Worm (Caenorhabditis elegans) whole organism, L4 larva: ENCODE data around the gene Y47D3A.1.

Experiments used
- F37D6.2 ChIP-seq: sonication (generic microtip); optimal IDR thresholded peaks from 2 replicates; lab custom pipeline; 2016; ENCODE audit warnings: mild to moderate bottlenecking, missing genetic modification characterization, missing compliant biosample characterization
- F44E2.7 ChIP-seq: fragments of 200-800 bp; sonication (Bioruptor generic); IDR thresholded peaks from 2 replicates; pipeline ENCODE4 v2.1.2; 2022; ENCODE audit warnings: missing genetic modification characterization, missing compliant biosample characterization
- F49E8.2 ChIP-seq: sonication (generic microtip); optimal IDR thresholded peaks from 2 replicates; lab custom pipeline; 2016; ENCODE audit warnings: missing compliant biosample characterization, mild to moderate bottlenecking, missing genetic modification characterization, borderline replicate concordance
- T20F7.1 ChIP-seq: fragments of 200-800 bp; sonication (Bioruptor generic); optimal IDR thresholded peaks from 2 replicates; lab custom pipeline; 2018; ENCODE audit warnings: mild to moderate bottlenecking, missing genetic modification characterization, missing compliant biosample characterization
- T26A8.4 ChIP-seq: fragments of 200-800 bp; sonication (Bioruptor generic); IDR thresholded peaks from 2 replicates; pipeline ENCODE4 v1.3.6; 2022; ENCODE audit warnings: missing genetic modification characterization, missing compliant biosample characterization
- aha-1 ChIP-seq: fragments of 150-350 bp; peaks from one replicate; lab custom pipeline; 2014; ENCODE audit warnings: missing biosample characterization, missing genetic modification characterization
- aly-2 ChIP-seq: sonication (generic microtip); optimal IDR thresholded peaks from 2 replicates; lab custom pipeline; 2018; ENCODE audit warnings: missing biosample characterization, missing genetic modification characterization
- ama-1 ChIP-seq: fragments of 150-350 bp; optimal IDR thresholded peaks from 2 replicates; lab custom pipeline; 2014; ENCODE audit warnings: inconsistent platforms, mixed read lengths
- ceh-44 ChIP-seq: fragments of 200-800 bp; sonication (Bioruptor generic); IDR thresholded peaks from 2 replicates; pipeline ENCODE4 v1.3.6; 2022; ENCODE audit warnings: missing genetic modification reagents, missing genetic modification characterization, missing compliant biosample characterization
- ceh-62 ChIP-seq: sonication (generic microtip); optimal IDR thresholded peaks from 2 replicates; lab custom pipeline; 2017; ENCODE audit warnings: missing biosample characterization, missing genetic modification characterization
- ces-1 ChIP-seq: fragments of 150-350 bp; sonication (generic microtip); optimal IDR thresholded peaks from 4 replicates; lab custom pipeline; 2014; ENCODE audit warnings: missing biosample characterization, missing genetic modification reagents, missing genetic modification characterization
- cey-2 ChIP-seq: sonication (generic microtip); optimal IDR thresholded peaks from 3 replicates; lab custom pipeline; 2017; ENCODE audit warnings: missing genetic modification characterization, mild to moderate bottlenecking, missing compliant biosample characterization, antibody characterized with exemption, borderline replicate concordance; ENCODE audit not compliant: insufficient read depth
- daf-12 ChIP-seq: fragments of 150-350 bp; optimal IDR thresholded peaks from 2 replicates; lab custom pipeline; 2014; ENCODE audit warnings: missing biosample characterization, missing genetic modification reagents, missing genetic modification characterization
- dmd-8 ChIP-seq: fragments of 200-800 bp; sonication (Bioruptor generic); IDR thresholded peaks from 2 replicates; pipeline ENCODE4 v1.3.6; 2022; ENCODE audit warnings: missing genetic modification characterization, missing compliant biosample characterization
- duxl-1 ChIP-seq: sonication (generic microtip); optimal IDR thresholded peaks from 2 replicates; lab custom pipeline; 2016; ENCODE audit warnings: mild to moderate bottlenecking, missing genetic modification characterization, moderate library complexity, missing compliant biosample characterization; ENCODE audit not compliant: poor library complexity
- dve-1 ChIP-seq: sonication (generic microtip); optimal IDR thresholded peaks from 2 replicates; lab custom pipeline; 2017; ENCODE audit warnings: antibody characterized with exemption, mild to moderate bottlenecking, missing genetic modification characterization, missing compliant biosample characterization; ENCODE audit not compliant: insufficient read depth
- fos-1 ChIP-seq: fragments of 150-350 bp; optimal IDR thresholded peaks from 2 replicates; lab custom pipeline; 2014; ENCODE audit warnings: missing biosample characterization, missing genetic modification characterization
- gei-8 ChIP-seq: fragments of 200-800 bp; sonication (Bioruptor generic); optimal IDR thresholded peaks from 2 replicates; lab custom pipeline; 2018; ENCODE audit warnings: mild to moderate bottlenecking, missing genetic modification characterization, missing compliant biosample characterization
- hif-1 ChIP-seq, 2 experiments: sonication (generic microtip); optimal IDR thresholded peaks; 2 replicates each; lab custom pipeline; 2016 to 2017; ENCODE audit warnings: missing compliant biosample characterization in 2 of 2, missing genetic modification characterization in 2 of 2, missing genetic modification reagents in 2 of 2, missing genotype in 2 of 2, mild to moderate bottlenecking in 1 of 2
- hmg-1.1 ChIP-seq: fragments of 200-800 bp; sonication (Bioruptor generic); IDR thresholded peaks from 2 replicates; pipeline ENCODE4 v1.3.6; 2022; ENCODE audit warnings: missing genetic modification reagents, missing genetic modification characterization, missing compliant biosample characterization
- jun-1 ChIP-seq: fragments of 150-350 bp; optimal IDR thresholded peaks from 2 replicates; lab custom pipeline; 2014; ENCODE audit warnings: missing biosample characterization, missing genetic modification reagents, missing genetic modification characterization
- lin-15B ChIP-seq: fragments of 150-350 bp; sonication (generic microtip); optimal IDR thresholded peaks from 3 replicates; lab custom pipeline; 2014; ENCODE audit warnings: missing biosample characterization, missing genetic modification characterization
- lin-29 ChIP-seq: fragments of 200-800 bp; sonication (Bioruptor generic); IDR thresholded peaks from 2 replicates; pipeline ENCODE4 v1.3.6; 2022; ENCODE audit warnings: missing genetic modification reagents, missing genetic modification characterization, missing compliant biosample characterization
- lin-39 ChIP-seq: fragments of 150-350 bp; optimal IDR thresholded peaks from 2 replicates; lab custom pipeline; 2014; ENCODE audit warnings: missing biosample characterization, missing genetic modification reagents, missing genetic modification characterization
- lsy-2 ChIP-seq, 2 experiments: fragments of 150-350 bp in 1 of 2; sonication (generic microtip) in 1 of 2; optimal IDR thresholded peaks; 2 replicates each; lab custom pipeline; 2014 to 2017; ENCODE audit warnings: missing biosample characterization in 2 of 2, missing genetic modification characterization in 2 of 2
- madf-9 ChIP-seq: fragments of 200-800 bp; sonication (Bioruptor generic); conservative IDR thresholded peaks from 2 replicates; pipeline ENCODE4 v1.3.6; 2022; ENCODE audit warnings: missing genetic modification reagents, missing genetic modification characterization, missing compliant biosample characterization
- mdt-29 ChIP-seq: fragments of 200-800 bp; sonication (Bioruptor generic); IDR thresholded peaks from 2 replicates; pipeline ENCODE4 v1.3.6; 2022; ENCODE audit warnings: missing genetic modification reagents, missing genetic modification characterization, missing compliant biosample characterization
- mes-2 ChIP-seq: sonication (generic microtip); optimal IDR thresholded peaks from 2 replicates; lab custom pipeline; 2016; ENCODE audit warnings: missing genotype, mild to moderate bottlenecking, missing genetic modification characterization, missing compliant biosample characterization; ENCODE audit not compliant: poor library complexity, severe bottlenecking
- mxl-2 ChIP-seq: fragments of 200-800 bp; sonication (Bioruptor generic); conservative IDR thresholded peaks from 2 replicates; pipeline ENCODE4 v1.3.6; 2022; ENCODE audit warnings: missing genetic modification reagents, missing genetic modification characterization, missing compliant biosample characterization
- nhr-10 ChIP-seq: fragments of 150-350 bp; optimal IDR thresholded peaks from 2 replicates; lab custom pipeline; 2014; ENCODE audit warnings: missing biosample characterization, missing genetic modification characterization
- nhr-11 ChIP-seq: fragments of 150-350 bp; optimal IDR thresholded peaks from 2 replicates; lab custom pipeline; 2014; ENCODE audit warnings: missing biosample characterization, missing genetic modification characterization
- nhr-25 ChIP-seq: sonication (generic microtip); optimal IDR thresholded peaks from 2 replicates; lab custom pipeline; 2017; ENCODE audit warnings: missing genetic modification characterization, mild to moderate bottlenecking, missing compliant biosample characterization, antibody characterized with exemption, moderate library complexity, borderline replicate concordance; ENCODE audit not compliant: insufficient read depth
- nhr-41 ChIP-seq: fragments of 200-800 bp; sonication (Bioruptor generic); IDR thresholded peaks from 2 replicates; pipeline ENCODE4 v1.3.6; 2022; ENCODE audit warnings: missing genetic modification reagents, missing genetic modification characterization, missing compliant biosample characterization
- nhr-42 ChIP-seq: fragments of 200-800 bp; sonication (Bioruptor generic); IDR thresholded peaks from 2 replicates; pipeline ENCODE4 v1.3.6; 2022; ENCODE audit warnings: missing genetic modification characterization, missing compliant biosample characterization
- nhr-48 ChIP-seq: sonication (generic microtip); optimal IDR thresholded peaks from 2 replicates; lab custom pipeline; 2016; ENCODE audit warnings: mild to moderate bottlenecking, missing genetic modification characterization, missing compliant biosample characterization
- nhr-76 ChIP-seq: fragments of 150-350 bp; optimal IDR thresholded peaks from 2 replicates; lab custom pipeline; 2014; ENCODE audit warnings: missing biosample characterization, missing genetic modification characterization
- pha-4 ChIP-seq, 2 experiments: fragments of 150-350 bp in 1 of 2; fragments of 200-800 bp in 1 of 2; sonication (Bioruptor generic) in 1 of 2; IDR thresholded peaks in 1 of 2; optimal IDR thresholded peaks in 1 of 2; 2 replicates each; pipeline versions ENCODE4 v1.3.6 to Lab custom; 2014 to 2022; ENCODE audit warnings: missing genetic modification characterization in 2 of 2, missing genetic modification reagents in 2 of 2, missing biosample characterization in 1 of 2, missing compliant biosample characterization in 1 of 2
- php-3 ChIP-seq: fragments of 200-800 bp; sonication (Bioruptor generic); IDR thresholded peaks from 2 replicates; pipeline ENCODE4 v1.3.6; 2022; ENCODE audit warnings: missing genetic modification reagents, missing genetic modification characterization, missing compliant biosample characterization
- pqm-1 ChIP-seq: sonication (generic microtip); optimal IDR thresholded peaks from 2 replicates; lab custom pipeline; 2017; ENCODE audit warnings: missing biosample characterization, missing genetic modification characterization
- saeg-2 ChIP-seq: fragments of 200-800 bp; sonication (Bioruptor generic); IDR thresholded peaks from 2 replicates; pipeline ENCODE4 v1.3.6; 2022; ENCODE audit warnings: missing genetic modification reagents, missing genetic modification characterization, missing compliant biosample characterization
- set-16 ChIP-seq: fragments of 200-800 bp; sonication (Bioruptor generic); IDR thresholded peaks from 2 replicates; pipeline ENCODE4 v1.3.6; 2022; ENCODE audit warnings: missing genetic modification reagents, missing genetic modification characterization, missing compliant biosample characterization
- snpc-1.2 ChIP-seq: fragments of 200-800 bp; sonication (Bioruptor generic); IDR thresholded peaks from 2 replicates; pipeline ENCODE4 v1.3.6; 2022; ENCODE audit warnings: missing genetic modification reagents, missing genetic modification characterization, missing compliant biosample characterization
- tag-97 ChIP-seq: fragments of 200-800 bp; sonication (Bioruptor generic); IDR thresholded peaks from 2 replicates; pipeline ENCODE4 v1.3.6; 2022; ENCODE audit warnings: missing genetic modification characterization, missing compliant biosample characterization
- unc-130 ChIP-seq: sonication (generic microtip); optimal IDR thresholded peaks from 2 replicates; lab custom pipeline; 2016; ENCODE audit warnings: missing genetic modification reagents, missing genetic modification characterization, missing compliant biosample characterization
- unc-39 ChIP-seq: sonication (generic microtip); optimal IDR thresholded peaks from 2 replicates; lab custom pipeline; 2017; ENCODE audit warnings: missing biosample characterization, missing genetic modification characterization
- unc-62 ChIP-seq, 3 experiments: fragments of 150-350 bp in 1 of 3; sonication (generic microtip); optimal IDR thresholded peaks in 2 of 3; peaks in 1 of 3; 1 replicate in 1 of 3; 2 replicates in 2 of 3; lab custom pipeline; 2014 to 2017; ENCODE audit warnings: missing biosample characterization in 3 of 3, missing genetic modification characterization in 3 of 3, missing genetic modification reagents in 3 of 3, missing genotype in 1 of 3
- zfp-2 ChIP-seq: sonication (generic microtip); optimal IDR thresholded peaks from 2 replicates; lab custom pipeline; 2016; ENCODE audit warnings: mild to moderate bottlenecking, missing genetic modification characterization, missing compliant biosample characterization
- zfp-3 ChIP-seq: fragments of 200-800 bp; sonication (Bioruptor generic); conservative IDR thresholded peaks from 2 replicates; pipeline ENCODE4 v1.3.6; 2022; ENCODE audit warnings: missing genetic modification reagents, missing genetic modification characterization, missing compliant biosample characterization
- zip-2 ChIP-seq: fragments of 150-350 bp; optimal IDR thresholded peaks from 2 replicates; lab custom pipeline; 2014; ENCODE audit warnings: missing biosample characterization, missing genetic modification characterization
- ztf-7 ChIP-seq: fragments of 150-350 bp; optimal IDR thresholded peaks from 2 replicates; lab custom pipeline; 2014; ENCODE audit warnings: missing biosample characterization, missing genetic modification characterization

Y47D3A.1 gene

ce11 chrIII:11112718-11113117, 28.9 kb downstream of the Y47D3A.1 start (continued):
- no peak for TF ChIP-seq unc-39 (tag; lab: Kevin White, UChicago)
- TF ChIP-seq pha-4 (GFP tag; IDR thresholded peaks at IDR 0.05; lab: Robert Waterston, UW), result peak; percentile 62
- TF ChIP-seq pha-4 (tag; optimal IDR thresholded peaks at IDR 0.05; lab: Kevin White, UChicago), result no peak
- no peak for TF ChIP-seq aly-2 (tag; lab: Kevin White, UChicago)
- TF ChIP-seq T26A8.4 (GFP tag; lab: Robert Waterston, UW), result 0 out of 2 replicates have a peak, but pooled peaks have one; percentile 33
- 0 out of 2 replicates have a peak, but pooled peaks have one; percentile 10 for TF ChIP-seq php-3 (GFP tag; lab: Robert Waterston, UW)
- no peak for TF ChIP-seq saeg-2 (GFP tag; lab: Robert Waterston, UW)
- TF ChIP-seq F37D6.2, result peak; percentile 9
- no peak for TF ChIP-seq dve-1
- TF ChIP-seq nhr-48 (tag; lab: Kevin White, UChicago), result no peak
- no peak for TF ChIP-seq F44E2.7 (GFP tag; lab: Robert Waterston, UW)
- TF ChIP-seq aha-1 (tag; lab: Kevin White, UChicago), result no peak
- no peak for TF ChIP-seq pqm-1 (tag; lab: Kevin White, UChicago)
- TF ChIP-seq set-16, result peak; percentile 23; the same call in 1 of the 2 replicates
- no peak for TF ChIP-seq mxl-2 (GFP tag; lab: Robert Waterston, UW)
- no peak for TF ChIP-seq zfp-2 (tag; lab: Kevin White, UChicago)
- no peak for TF ChIP-seq snpc-1.2 (GFP tag; lab: Robert Waterston, UW)
- no peak for TF ChIP-seq ztf-7 (tag; lab: Kevin White, UChicago)
- TF ChIP-seq lin-29, result peak; percentile 80
- no peak for TF ChIP-seq lin-39 (tag; lab: Kevin White, UChicago)
- peak; percentile 50; the same call in 1 of the 2 replicates for TF ChIP-seq madf-9 (GFP tag; lab: Robert Waterston, UW)
- TF ChIP-seq ceh-44 (GFP tag; lab: Robert Waterston, UW), result peak; percentile 75; the same call in 1 of the 2 replicates
- no peak for TF ChIP-seq nhr-25
- no peak for TF ChIP-seq jun-1 (tag; lab: Kevin White, UChicago)
- TF ChIP-seq nhr-42, result peak; percentile 56; the same call in 1 of the 2 replicates
- TF ChIP-seq nhr-11 (tag; lab: Kevin White, UChicago), result no peak
- peak in 1 of 2 experiments; percentile 67 for TF ChIP-seq hif-1 (tag; optimal IDR thresholded peaks at IDR 0.05; lab: Kevin White, UChicago)
- no peak for TF ChIP-seq fos-1
- peak; percentile 48 for TF ChIP-seq unc-130 (GFP tag; lab: Kevin White, UChicago)
- TF ChIP-seq mdt-29 (GFP tag; lab: Robert Waterston, UW), result no peak
- TF ChIP-seq nhr-76 (tag; lab: Kevin White, UChicago), result no peak
- TF ChIP-seq daf-12, result no peak
- no peak for TF ChIP-seq cey-2 (tag; lab: Kevin White, UChicago)
- TF ChIP-seq dmd-8 (GFP tag; lab: Robert Waterston, UW), result no peak
- no peak for TF ChIP-seq F49E8.2 (tag; lab: Kevin White, UChicago)
- peak; percentile 53 for TF ChIP-seq T20F7.1 (GFP tag; lab: Kevin White, UChicago)
- TF ChIP-seq lsy-2 (tag; optimal IDR thresholded peaks at IDR 0.05; lab: Kevin White, UChicago), result peak in 1 of 2 experiments; percentile 47
- no peak for TF ChIP-seq nhr-41 (GFP tag; lab: Robert Waterston, UW)
- no peak for TF ChIP-seq nhr-10 (tag; lab: Kevin White, UChicago)
- peak; percentile 78 for TF ChIP-seq hmg-1.1
- no peak for TF ChIP-seq duxl-1 (tag; lab: Kevin White, UChicago)
- TF ChIP-seq unc-62 (GFP tag; optimal IDR thresholded peaks at IDR 0.05 in 1 of 2; lab: Kevin White, UChicago), result no peak
- TF ChIP-seq unc-62 (tag; optimal IDR thresholded peaks at IDR 0.05; lab: Kevin White, UChicago), result no peak
- no peak for TF ChIP-seq zfp-3
- no peak for TF ChIP-seq tag-97 (GFP tag; lab: Robert Waterston, UW)
- TF ChIP-seq zip-2 (tag; lab: Kevin White, UChicago), result no peak
- TF ChIP-seq mes-2, result peak; percentile 92
- no peak for TF ChIP-seq gei-8
- TF ChIP-seq ama-1 (lab: Kevin White, UChicago), result no peak
- TF ChIP-seq ces-1 (GFP tag; lab: Kevin White, UChicago), result no peak
- no peak for TF ChIP-seq ceh-62 (tag; lab: Kevin White, UChicago)
- TF ChIP-seq lin-15B (tag; lab: Kevin White, UChicago), result no peak
